Worm (Caenorhabditis elegans): ENCODE results near the gene C40A11.2.

C40A11.2 gene

DNA sequence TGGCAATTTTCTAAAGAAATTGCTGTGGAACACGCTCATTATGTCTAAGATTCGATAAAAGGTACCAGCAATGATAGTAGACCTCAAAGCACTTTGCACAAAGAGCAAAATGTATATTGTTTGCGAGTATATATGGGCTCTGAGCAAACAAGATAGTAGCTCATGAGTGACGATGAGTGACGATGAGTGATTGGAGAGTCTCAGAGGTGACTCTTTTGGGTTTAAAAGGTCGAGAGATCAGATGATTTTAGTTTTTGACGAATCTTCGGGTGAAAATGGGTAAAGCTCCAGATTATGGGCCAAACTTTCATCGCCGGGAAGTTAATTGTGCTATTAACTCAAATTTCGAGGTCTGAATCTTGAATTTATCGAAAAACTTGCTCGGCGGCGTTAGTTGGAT is 50.0 kb downstream of the C40A11.2 start:
- TF ChIP-seq hmbx-1 (tag; optimal IDR thresholded peaks at IDR 0.05): no peak
- TF ChIP-seq hnd-1 (tag; optimal IDR thresholded peaks at IDR 0.05): no peak
- TF ChIP-seq sea-1 (GFP tag; conservative IDR thresholded peaks at IDR 0.05): no peak
- no peak for TF ChIP-seq tra-4 (tag; optimal IDR thresholded peaks at IDR 0.05)
- no peak for TF ChIP-seq F13C5.2 (tag; optimal IDR thresholded peaks at IDR 0.05)
- TF ChIP-seq aly-1 (tag; optimal IDR thresholded peaks at IDR 0.05): no peak
- no peak for TF ChIP-seq pes-1 (GFP tag; IDR thresholded peaks at IDR 0.05)

DNA sequence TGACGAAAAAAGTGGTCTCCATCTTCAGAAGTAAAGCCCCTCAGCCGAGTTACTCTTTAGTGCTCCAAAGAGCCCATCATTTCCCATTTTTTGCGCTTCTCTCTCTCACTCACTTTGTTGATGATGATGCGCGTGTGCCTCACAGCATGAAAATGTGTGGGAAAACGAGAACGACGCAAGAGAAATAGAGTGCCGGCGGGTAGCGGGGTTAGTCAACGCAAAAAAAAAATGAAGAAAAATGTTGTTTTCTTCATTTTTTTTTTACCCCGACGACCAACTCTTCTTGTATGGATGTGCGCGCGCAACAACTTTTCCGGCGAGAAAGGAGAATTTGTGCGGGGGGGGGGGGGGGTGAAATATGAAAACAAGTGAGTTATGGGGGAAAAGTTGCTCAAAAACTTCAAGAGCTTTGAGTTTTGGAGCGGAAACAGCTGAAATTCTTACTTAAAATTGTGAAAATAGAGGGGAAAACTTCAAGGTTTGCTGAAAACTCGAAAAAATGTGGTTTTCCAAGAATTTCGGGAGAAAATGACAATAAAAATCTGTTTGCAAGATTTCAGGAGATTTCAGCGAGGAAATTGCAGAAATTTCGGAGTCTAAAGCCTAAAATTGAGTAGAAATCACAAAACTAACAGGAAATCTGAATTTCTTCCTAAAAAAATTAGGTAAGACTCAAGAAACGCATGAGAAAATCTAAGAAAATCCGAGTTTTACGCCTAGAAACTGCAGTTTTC is 51.0 kb downstream of the C40A11.2 start, which contains the start of gene C33C12.1:
C33C12.1 (plus strand) TSS at position 684 of the 734 bp plus-strand sequence.
- no peak for TF ChIP-seq scrt-1 (GFP tag; IDR thresholded peaks at IDR 0.05)
- no peak for TF ChIP-seq tbx-37 (GFP tag; conservative IDR thresholded peaks at IDR 0.05)
- no peak for TF ChIP-seq flt-1 (GFP tag; IDR thresholded peaks at IDR 0.05)
- TF ChIP-seq ceh-36 (tag; optimal IDR thresholded peaks at IDR 0.05): no peak
- TF ChIP-seq F13C5.2 (tag; optimal IDR thresholded peaks at IDR 0.05): no peak
- TF ChIP-seq hnd-1 (tag; optimal IDR thresholded peaks at IDR 0.05): no peak
- TF ChIP-seq tra-4 (tag; optimal IDR thresholded peaks at IDR 0.05): no peak
- TF ChIP-seq hmg-4 (GFP tag; optimal IDR thresholded peaks at IDR 0.05): no peak
- TF ChIP-seq aly-1 (tag; optimal IDR thresholded peaks at IDR 0.05): no peak
- TF ChIP-seq sea-1 (GFP tag; conservative IDR thresholded peaks at IDR 0.05): no peak
- no peak for TF ChIP-seq B0310.2 (tag; optimal IDR thresholded peaks at IDR 0.05)
- TF ChIP-seq pes-1 (GFP tag; IDR thresholded peaks at IDR 0.05): no peak
- TF ChIP-seq ets-7 (tag; optimal IDR thresholded peaks at IDR 0.05): no peak
- TF ChIP-seq ceh-13 (GFP tag; optimal IDR thresholded peaks at IDR 0.05): no peak
- TF ChIP-seq ama-1 (optimal IDR thresholded peaks at IDR 0.05): no peak

All from whole organism, early embryonic.